Fruit fly (Drosophila melanogaster) S2 (cell line): Measurements from ENCODE around the gene GstD3.

Experiments
- CG8478 ChIP-seq: fragments of >200 bp; optimal IDR thresholded peaks from 2 replicates; lab custom pipeline; 2018
- CTCF ChIP-seq, 2 experiments: fragments of >200 bp; optimal IDR thresholded peaks; 2 replicates each; lab custom pipeline; 2018

- TF ChIP-seq CTCF (optimal IDR thresholded peaks at IDR 0.05; lab: Kevin White, UChicago) (no peak), CG8478 (lab: Kevin White, UChicago) (no peak)
Observed at dm6 chr3R:12398620-12399247, 25.9 kb downstream of the GstD3 start, which contains the start of gene Cyp9f3.
